Worm (Caenorhabditis elegans): ENCODE results near the gene slc-36.1.

DNA sequence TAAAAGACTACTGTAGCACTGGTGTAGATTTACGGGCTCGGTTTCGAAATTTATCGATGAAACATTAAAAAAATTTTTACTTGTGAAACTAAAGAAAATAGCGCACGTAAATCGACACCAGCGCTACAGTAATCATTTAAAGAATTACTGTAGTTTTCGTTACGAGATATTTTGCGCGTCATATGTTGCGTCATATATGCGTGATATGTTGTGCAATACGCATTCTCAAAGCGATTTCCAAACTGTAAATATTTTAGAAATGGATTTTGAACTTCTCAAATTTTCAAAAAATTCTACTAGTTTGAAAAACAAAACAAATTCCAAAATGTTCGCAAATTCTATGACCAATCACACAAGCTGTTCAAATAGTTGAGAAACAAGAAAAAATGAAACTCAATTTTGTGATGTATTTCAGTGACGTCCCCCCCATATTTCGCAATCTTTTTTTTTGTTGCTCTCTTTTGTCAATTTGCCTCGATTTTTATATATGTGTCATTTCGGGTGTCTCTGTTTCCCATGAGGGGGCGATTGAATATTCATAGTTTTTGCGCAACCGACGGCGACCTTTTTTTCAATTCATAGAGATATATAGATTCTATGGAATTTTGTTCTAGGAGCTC lies 29.3 kb upstream of the slc-36.1 start:
- no peak for TF ChIP-seq nhr-76 (tag; optimal IDR thresholded peaks at IDR 0.05)
- no peak for TF ChIP-seq nhr-237 (tag; optimal IDR thresholded peaks at IDR 0.05)
- TF ChIP-seq fkh-10 (GFP tag; optimal IDR thresholded peaks at IDR 0.05): peak; percentile 38
- no peak for TF ChIP-seq sptf-1 (tag; optimal IDR thresholded peaks at IDR 0.05)
- no peak for TF ChIP-seq efl-1 (optimal IDR thresholded peaks at IDR 0.05)
- no peak for TF ChIP-seq efl-1 (GFP tag; optimal IDR thresholded peaks at IDR 0.05 in 1 of 2)

All from whole organism, L1 larva.